Fruit fly (Drosophila melanogaster): ENCODE data around the gene CG34437.

DNA sequence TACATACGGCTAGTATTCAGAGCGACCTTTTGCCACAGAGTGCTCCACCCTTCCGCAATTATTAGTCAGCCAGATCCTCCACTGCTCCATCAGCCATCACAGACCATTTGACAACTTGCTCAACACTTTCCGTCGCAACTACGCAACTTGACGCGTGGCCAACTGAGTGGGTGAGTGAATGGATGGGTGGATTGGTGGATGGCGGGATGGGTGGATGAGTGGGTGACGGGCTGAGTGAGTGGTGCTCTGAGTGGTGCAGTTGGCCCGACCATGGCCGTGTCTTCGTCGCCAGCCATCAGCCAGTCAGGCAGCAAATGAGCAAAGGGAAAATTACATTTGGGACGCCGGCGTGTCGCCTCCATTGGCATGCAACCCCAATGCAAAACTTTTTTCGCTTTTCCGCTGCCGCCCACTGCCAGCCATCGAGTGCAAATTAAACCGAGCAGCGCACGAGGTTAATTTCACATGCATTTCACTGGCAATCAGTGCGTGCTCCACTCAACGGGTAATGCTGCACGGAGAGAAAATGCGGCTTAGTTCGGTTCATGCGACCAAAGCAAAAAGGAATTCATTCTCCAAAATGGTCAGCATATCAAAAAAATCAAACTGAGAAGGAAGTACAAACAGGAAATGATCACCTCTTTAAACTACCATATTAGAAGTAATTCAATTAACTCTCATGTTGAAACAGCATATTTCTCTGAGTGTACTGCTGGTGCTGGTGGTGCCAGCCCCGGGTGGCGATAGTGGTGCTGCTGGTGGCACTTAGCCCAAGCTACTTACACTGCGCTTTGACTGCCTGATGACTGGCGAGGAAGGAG, 24.6 kb downstream of the CG34437 start:
- TF ChIP-seq lola (GFP tag; optimal IDR thresholded peaks at IDR 0.05) (no peak), usp (GFP tag; optimal IDR thresholded peaks at IDR 0.05) (no peak), Hr78 (GFP tag; optimal IDR thresholded peaks at IDR 0.05) (no peak), ey (GFP tag; optimal IDR thresholded peaks at IDR 0.05) (no peak), dmrt93B (GFP tag; optimal IDR thresholded peaks at IDR 0.05) (no peak), h (GFP tag; optimal IDR thresholded peaks at IDR 0.05) (no peak)

All from whole organism, wandering third instar larva.